Fruit fly (Drosophila melanogaster) whole organism, embryonic: ENCODE results near the gene CG3091.
A peak's percentile ranks its signal among the peaks of the same experiment; 100 is the strongest.

ENCODE experiments used
- ATbp ChIP-seq: fragments of 200-800 bp; sonication (Bioruptor generic); optimal IDR thresholded peaks from 2 replicates; lab custom pipeline; 2017; ENCODE audit warnings: missing biosample characterization, mild to moderate bottlenecking, missing genetic modification characterization, missing genetic modification reagents
- Aef1 ChIP-seq: fragments of 200-800 bp; sonication (Bioruptor generic); IDR thresholded peaks from 3 replicates; pipeline ENCODE4 v1.3.6; 2022; ENCODE audit warnings: missing biosample characterization, missing genetic modification characterization
- Atf3 ChIP-seq: fragments of 200-800 bp; sonication (Bioruptor generic); optimal IDR thresholded peaks from 3 replicates; lab custom pipeline; 2016; ENCODE audit warnings: missing biosample characterization, missing genetic modification characterization
- CG10147 ChIP-seq: fragments of 200-800 bp; sonication (Bioruptor generic); optimal IDR thresholded peaks from 2 replicates; lab custom pipeline; 2019; ENCODE audit warnings: missing biosample characterization, mild to moderate bottlenecking, missing genetic modification characterization, moderate library complexity
- CG11085 ChIP-seq: fragments of 200-800 bp; sonication (Bioruptor generic); IDR thresholded peaks from 2 replicates; pipeline ENCODE4 v1.3.6; 2022; ENCODE audit warnings: missing biosample characterization, missing genetic modification characterization
- CG11093 ChIP-seq: fragments of 200-800 bp; sonication (Bioruptor generic); IDR thresholded peaks from 3 replicates; pipeline ENCODE4 v1.3.6; 2022; ENCODE audit warnings: missing biosample characterization, missing genetic modification characterization
- CG11723 ChIP-seq: fragments of 200-800 bp; sonication (Bioruptor generic); optimal IDR thresholded peaks from 2 replicates; lab custom pipeline; 2017; ENCODE audit warnings: missing biosample characterization, mild to moderate bottlenecking, missing genetic modification characterization
- CG14860 ChIP-seq: fragments of 200-800 bp; sonication (Bioruptor generic); IDR thresholded peaks from 3 replicates; pipeline ENCODE4 v1.3.6; 2022; ENCODE audit warnings: missing biosample characterization, missing genetic modification characterization; ENCODE audit not compliant: partially characterized antibody
- CG15514 ChIP-seq: fragments of 200-800 bp; sonication (Bioruptor generic); optimal IDR thresholded peaks from 3 replicates; lab custom pipeline; 2017; ENCODE audit warnings: missing biosample characterization, missing genetic modification characterization, mild to moderate bottlenecking, moderate library complexity, missing genetic modification reagents
- CG2199 ChIP-seq: fragments of 200-800 bp; sonication (Bioruptor generic); IDR thresholded peaks from 3 replicates; pipeline ENCODE4 v1.3.6; 2022; ENCODE audit warnings: missing biosample characterization, missing genetic modification characterization
- CG32532 ChIP-seq: fragments of 200-800 bp; sonication (Bioruptor generic); IDR thresholded peaks from 2 replicates; pipeline ENCODE4 v1.3.6; 2022; ENCODE audit warnings: missing biosample characterization, missing genetic modification characterization
- CG34224 ChIP-seq: fragments of 200-800 bp; sonication (Bioruptor generic); IDR thresholded peaks from 3 replicates; pipeline ENCODE4 v1.3.6; 2022; ENCODE audit warnings: missing biosample characterization, missing genetic modification characterization; ENCODE audit not compliant: partially characterized antibody
- CG34376 ChIP-seq: fragments of 200-800 bp; sonication (Bioruptor generic); optimal IDR thresholded peaks from 2 replicates; lab custom pipeline; 2018; ENCODE audit warnings: missing biosample characterization, mild to moderate bottlenecking, missing genetic modification characterization
- CG4707 ChIP-seq: fragments of 200-800 bp; sonication (Bioruptor generic); optimal IDR thresholded peaks from 2 replicates; lab custom pipeline; 2018; ENCODE audit warnings: missing biosample characterization, mild to moderate bottlenecking, missing genetic modification characterization, moderate library complexity
- CG6765 ChIP-seq: fragments of 200-800 bp; sonication (Bioruptor generic); optimal IDR thresholded peaks from 3 replicates; lab custom pipeline; 2017; ENCODE audit warnings: missing biosample characterization, mild to moderate bottlenecking, missing genetic modification characterization
- CG6813 ChIP-seq: fragments of 200-800 bp; sonication (Bioruptor generic); optimal IDR thresholded peaks from 2 replicates; lab custom pipeline; 2017; ENCODE audit warnings: missing biosample characterization, missing genetic modification characterization, mild to moderate bottlenecking, moderate library complexity, missing genetic modification reagents
- CG7372 ChIP-seq: fragments of 200-800 bp; sonication (Bioruptor generic); IDR thresholded peaks from 2 replicates; pipeline ENCODE4 v1.3.6; 2022; ENCODE audit warnings: missing biosample characterization, missing genetic modification characterization
- CG9932 ChIP-seq: fragments of 200-800 bp; sonication (Bioruptor generic); IDR thresholded peaks from 2 replicates; pipeline ENCODE4 v1.3.6; 2022; ENCODE audit warnings: missing biosample characterization, missing genetic modification characterization
- D ChIP-seq, 2 experiments: fragments of 200-800 bp in 1 of 2; fragments of >200 bp in 1 of 2; sonication (Bioruptor generic) in 1 of 2; optimal IDR thresholded peaks; 2 replicates in 1 of 2; 3 replicates in 1 of 2; lab custom pipeline; 2017; ENCODE audit warnings: mild to moderate bottlenecking in 1 of 2, missing biosample characterization in 1 of 2, missing genetic modification characterization in 1 of 2, missing genetic modification reagents in 1 of 2
- Dll ChIP-seq: fragments of 200-800 bp; sonication (Bioruptor generic); IDR thresholded peaks from 4 replicates; pipeline ENCODE4 v1.3.6; 2022; ENCODE audit warnings: missing biosample characterization, missing genetic modification characterization; ENCODE audit not compliant: partially characterized antibody
- Doc2 ChIP-seq: fragments of 200-800 bp; sonication (Bioruptor generic); IDR thresholded peaks from 2 replicates; pipeline ENCODE4 v1.3.6; 2022; ENCODE audit warnings: missing biosample characterization, missing genetic modification characterization
- Lim3 ChIP-seq: fragments of 200-800 bp; sonication (Bioruptor generic); IDR thresholded peaks from 2 replicates; pipeline ENCODE4 v1.3.6; 2022; ENCODE audit warnings: missing biosample characterization, missing genetic modification characterization
- MBD-R2 ChIP-seq: fragments of 200-800 bp; sonication (Bioruptor generic); IDR thresholded peaks from 2 replicates; pipeline ENCODE4 v1.3.6; 2022; ENCODE audit warnings: missing biosample characterization, missing genetic modification characterization
- MESR4 ChIP-seq: fragments of 200-800 bp; sonication (Bioruptor generic); optimal IDR thresholded peaks from 2 replicates; lab custom pipeline; 2018; ENCODE audit warnings: missing biosample characterization, mild to moderate bottlenecking, missing genetic modification characterization, moderate library complexity
- Opbp ChIP-seq: fragments of 200-800 bp; sonication (Bioruptor generic); IDR thresholded peaks from 3 replicates; pipeline ENCODE4 v1.3.6; 2022; ENCODE audit warnings: missing biosample characterization, missing genetic modification characterization; ENCODE audit not compliant: partially characterized antibody
- Pdp1 ChIP-seq, 2 experiments: fragments of 200-800 bp; sonication (Bioruptor generic); optimal IDR thresholded peaks; 3 replicates each; lab custom pipeline; 2016; ENCODE audit warnings: missing biosample characterization in 2 of 2, missing genetic modification characterization in 2 of 2, mild to moderate bottlenecking in 1 of 2, moderate library complexity in 1 of 2
- abd-A ChIP-seq: fragments of 200-800 bp; sonication (Bioruptor generic); optimal IDR thresholded peaks from 3 replicates; lab custom pipeline; 2019; ENCODE audit warnings: missing biosample characterization, mild to moderate bottlenecking, missing genetic modification characterization, moderate library complexity
- bigmax ChIP-seq: fragments of 200-800 bp; sonication (Bioruptor generic); optimal IDR thresholded peaks from 2 replicates; lab custom pipeline; 2018; ENCODE audit warnings: missing biosample characterization, mild to moderate bottlenecking, missing genetic modification characterization
- bsh ChIP-seq, 2 experiments: fragments of 200-800 bp; sonication (Bioruptor generic); optimal IDR thresholded peaks; 2 replicates each; lab custom pipeline; 2017 to 2018; ENCODE audit warnings: mild to moderate bottlenecking in 2 of 2, missing biosample characterization in 2 of 2, missing genetic modification characterization in 2 of 2, moderate library complexity in 1 of 2
- chif ChIP-seq, 2 experiments: fragments of 200-800 bp; sonication (Bioruptor generic); optimal IDR thresholded peaks; 3 replicates each; lab custom pipeline; 2016; ENCODE audit warnings: missing biosample characterization in 2 of 2, missing genetic modification characterization in 2 of 2
- emc ChIP-seq: fragments of 200-800 bp; sonication (Bioruptor generic); optimal IDR thresholded peaks from 2 replicates; lab custom pipeline; 2016; ENCODE audit warnings: missing biosample characterization, missing genetic modification characterization
- fd102C ChIP-seq: fragments of 200-800 bp; sonication (Bioruptor generic); optimal IDR thresholded peaks from 2 replicates; lab custom pipeline; 2018; ENCODE audit warnings: missing biosample characterization, mild to moderate bottlenecking, missing genetic modification characterization, moderate library complexity
- grn ChIP-seq: fragments of 200-800 bp; sonication (Bioruptor generic); optimal IDR thresholded peaks from 3 replicates; lab custom pipeline; 2017; ENCODE audit warnings: missing biosample characterization, missing genetic modification characterization
- luna ChIP-seq: fragments of 200-800 bp; sonication (Bioruptor generic); optimal IDR thresholded peaks from 2 replicates; lab custom pipeline; 2016; ENCODE audit warnings: missing biosample characterization, missing genetic modification characterization
- mld ChIP-seq: fragments of 200-800 bp; sonication (Bioruptor generic); IDR thresholded peaks from 3 replicates; pipeline ENCODE4 v1.3.6; 2022; ENCODE audit warnings: missing biosample characterization, missing genetic modification characterization; ENCODE audit not compliant: partially characterized antibody
- nmo ChIP-seq: fragments of 200-800 bp; sonication (Bioruptor generic); optimal IDR thresholded peaks from 2 replicates; lab custom pipeline; 2018; ENCODE audit warnings: missing biosample characterization, mild to moderate bottlenecking, missing genetic modification characterization, moderate library complexity
- odd ChIP-seq: fragments of 200-800 bp; sonication (Bioruptor generic); optimal IDR thresholded peaks from 2 replicates; lab custom pipeline; 2017; ENCODE audit warnings: missing biosample characterization, mild to moderate bottlenecking, missing genetic modification characterization
- peb ChIP-seq: fragments of 200-800 bp; sonication (Bioruptor generic); IDR thresholded peaks from 2 replicates; pipeline ENCODE4 v1.3.6; 2022; ENCODE audit warnings: missing biosample characterization, missing genetic modification characterization
- shn ChIP-seq: fragments of 200-800 bp; sonication (Bioruptor generic); optimal IDR thresholded peaks from 3 replicates; lab custom pipeline; 2016; ENCODE audit warnings: missing biosample characterization, missing genetic modification characterization
- slou ChIP-seq: fragments of 200-800 bp; sonication (Bioruptor generic); optimal IDR thresholded peaks from 3 replicates; lab custom pipeline; 2016; ENCODE audit warnings: missing biosample characterization, missing genetic modification characterization
- stwl ChIP-seq: fragments of 200-800 bp; sonication (Bioruptor generic); optimal IDR thresholded peaks from 3 replicates; lab custom pipeline; 2018; ENCODE audit warnings: missing biosample characterization, mild to moderate bottlenecking, missing genetic modification characterization, moderate library complexity
- usp ChIP-seq: fragments of >200 bp; optimal IDR thresholded peaks from 2 replicates; lab custom pipeline; 2017; ENCODE audit warnings: missing biosample characterization, missing genetic modification characterization
- vfl ChIP-seq: fragments of 200-800 bp; sonication (Bioruptor generic); optimal IDR thresholded peaks from 2 replicates; lab custom pipeline; 2016; ENCODE audit warnings: missing biosample characterization, missing genetic modification characterization
- wek ChIP-seq: fragments of 200-800 bp; sonication (Bioruptor generic); optimal IDR thresholded peaks from 3 replicates; lab custom pipeline; 2018; ENCODE audit warnings: missing biosample characterization, mild to moderate bottlenecking, missing genetic modification characterization, moderate library complexity
- z ChIP-seq: fragments of 200-800 bp; sonication (Bioruptor generic); IDR thresholded peaks from 3 replicates; pipeline ENCODE4 v1.3.6; 2022; ENCODE audit warnings: missing biosample characterization, missing genetic modification characterization
- zen2 ChIP-seq: fragments of 200-800 bp; sonication (Bioruptor generic); IDR thresholded peaks from 3 replicates; pipeline ENCODE4 v1.3.6; 2022; ENCODE audit warnings: missing biosample characterization, missing genetic modification characterization; ENCODE audit not compliant: partially characterized antibody

CG3091 gene

dm6 chrX:2301613-2302522, 47.9 kb upstream of the CG3091 start (continued):
- peak; percentile 55 for TF ChIP-seq vfl
- TF ChIP-seq slou (GFP tag; lab: Kevin White, UChicago) = peak; percentile 18
- TF ChIP-seq mld = no peak
- TF ChIP-seq Opbp (GFP tag; lab: Robert Waterston, UW) = no peak
- TF ChIP-seq CG10147 (GFP tag; lab: Kevin White, UChicago) = peak; percentile 58
- TF ChIP-seq bsh (GFP tag; optimal IDR thresholded peaks at IDR 0.05; lab: Kevin White, UChicago) = peak; percentile 34 to 88
- TF ChIP-seq zen2 = no peak
- 0 out of 2 replicates have a peak, but pooled peaks have one; percentile 11 for TF ChIP-seq Doc2
- peak; percentile 63; the same call in 1 of the 2 replicates for TF ChIP-seq Lim3 (GFP tag; lab: Robert Waterston, UW)
- peak; percentile 4 for TF ChIP-seq CG34376 (GFP tag; lab: Kevin White, UChicago)
- peak; percentile 85; the same call in 2 of the 3 replicates for TF ChIP-seq CG2199 (GFP tag; lab: Robert Waterston, UW)
- peak; percentile 52 to 81 for TF ChIP-seq Pdp1 (GFP tag; optimal IDR thresholded peaks at IDR 0.05; lab: Kevin White, UChicago)
- peak; percentile 78 for TF ChIP-seq Aef1
- no peak for TF ChIP-seq stwl (tag; lab: Kevin White, UChicago)
- TF ChIP-seq CG7372 (GFP tag; lab: Robert Waterston, UW) = peak; percentile 75
- TF ChIP-seq MBD-R2 (GFP tag; lab: Robert Waterston, UW) = peak; percentile 43; the same call in 1 of the 2 replicates
- peak; percentile 79 for TF ChIP-seq CG32532 (GFP tag; lab: Robert Waterston, UW)
- no peak for TF ChIP-seq grn
- no peak for TF ChIP-seq Dll
- peak; percentile 74 for TF ChIP-seq CG6813 (GFP tag; lab: Kevin White, UChicago)
- TF ChIP-seq nmo (GFP tag; lab: Kevin White, UChicago) = peak; percentile 90
- peak; percentile 68 for TF ChIP-seq CG9932 (GFP tag; lab: Robert Waterston, UW)
- peak; percentile 47 for TF ChIP-seq CG6765
- TF ChIP-seq z (GFP tag; lab: Robert Waterston, UW) = peak; percentile 47; the same call in 1 of the 3 replicates
- TF ChIP-seq CG11723 (GFP tag; lab: Kevin White, UChicago) = peak; percentile 55
- peak; percentile 52 for TF ChIP-seq luna (GFP tag; lab: Kevin White, UChicago)
- no peak for TF ChIP-seq CG14860 (GFP tag; lab: Robert Waterston, UW)
- TF ChIP-seq wek = peak; percentile 67
- peak; percentile 71 for TF ChIP-seq peb
- TF ChIP-seq usp (GFP tag; lab: Kevin White, UChicago) = no peak
- TF ChIP-seq bigmax (GFP tag; lab: Kevin White, UChicago) = no peak
- TF ChIP-seq Atf3 (GFP tag; lab: Kevin White, UChicago) = peak; percentile 75
- TF ChIP-seq CG4707 (GFP tag; lab: Kevin White, UChicago) = peak; percentile 45
- TF ChIP-seq chif (GFP tag; optimal IDR thresholded peaks at IDR 0.05; lab: Kevin White, UChicago) = peak; percentile 78 to 86
- TF ChIP-seq abd-A = no peak
- peak; percentile 79 for TF ChIP-seq ATbp (GFP tag; lab: Kevin White, UChicago)
- peak; percentile 62 for TF ChIP-seq CG15514
- TF ChIP-seq emc = peak; percentile 43
- TF ChIP-seq MESR4 (GFP tag; lab: Kevin White, UChicago) = peak; percentile 11
- peak; percentile 84 for TF ChIP-seq shn (GFP tag; lab: Kevin White, UChicago)
- peak; percentile 85 for TF ChIP-seq CG11093 (GFP tag; lab: Robert Waterston, UW)
- TF ChIP-seq fd102C = peak; percentile 11
- TF ChIP-seq D (optimal IDR thresholded peaks at IDR 0.05; lab: Kevin White, UChicago) = no peak
- TF ChIP-seq D (GFP tag; optimal IDR thresholded peaks at IDR 0.05; lab: Kevin White, UChicago) = peak; percentile 85
- peak; percentile 53; the same call in 1 of the 2 replicates for TF ChIP-seq CG11085 (GFP tag; lab: Robert Waterston, UW)
- TF ChIP-seq CG34224 (GFP tag; lab: Robert Waterston, UW) = no peak
- TF ChIP-seq odd (GFP tag; lab: Kevin White, UChicago) = peak; percentile 62
